Fruit fly (Drosophila melanogaster) whole organism, prepupa: Measurements from ENCODE around the gene CG5225.
A peak's percentile ranks its signal among the peaks of the same experiment; 100 is the strongest.

ENCODE experiments used
- Blimp-1 ChIP-seq: fragments of 200-800 bp; sonication (Bioruptor generic); optimal IDR thresholded peaks from 3 replicates; lab custom pipeline; 2017; ENCODE audit warnings: missing biosample characterization, missing genetic modification characterization, mild to moderate bottlenecking, moderate library complexity, missing genetic modification reagents
- CG10669 ChIP-seq: fragments of 200-800 bp; sonication (Bioruptor generic); optimal IDR thresholded peaks from 3 replicates; lab custom pipeline; 2018; ENCODE audit warnings: missing biosample characterization, mild to moderate bottlenecking, missing genetic modification characterization, moderate library complexity
- CG11294 ChIP-seq: fragments of 200-800 bp; sonication (Bioruptor generic); IDR thresholded peaks from 2 replicates; pipeline ENCODE4 v1.3.6; 2022; ENCODE audit warnings: missing biosample characterization, missing genetic modification characterization
- CG11902 ChIP-seq: fragments of 200-800 bp; sonication (Bioruptor generic); optimal IDR thresholded peaks from 3 replicates; lab custom pipeline; 2016; ENCODE audit warnings: missing biosample characterization, missing genetic modification characterization
- CG15336 ChIP-seq: fragments of 200-800 bp; sonication (Bioruptor generic); IDR thresholded peaks from 2 replicates; pipeline ENCODE4 v1.3.6; 2022; ENCODE audit warnings: missing biosample characterization, missing genetic modification characterization
- CG1621 ChIP-seq: fragments of 200-800 bp; sonication (Bioruptor generic); optimal IDR thresholded peaks from 3 replicates; lab custom pipeline; 2018; ENCODE audit warnings: missing biosample characterization, mild to moderate bottlenecking, missing genetic modification characterization
- CG3032 ChIP-seq: fragments of 200-800 bp; optimal IDR thresholded peaks from 2 replicates; lab custom pipeline; 2019; ENCODE audit warnings: missing biosample characterization, mild to moderate bottlenecking, missing genetic modification characterization, moderate library complexity
- CG31627 ChIP-seq: fragments of 200-800 bp; sonication (Bioruptor generic); optimal IDR thresholded peaks from 3 replicates; lab custom pipeline; 2016; ENCODE audit warnings: missing biosample characterization, missing genetic modification characterization
- CG32006 ChIP-seq: fragments of 200-800 bp; sonication (Bioruptor generic); optimal IDR thresholded peaks from 3 replicates; lab custom pipeline; 2017; ENCODE audit warnings: missing biosample characterization, mild to moderate bottlenecking, missing genetic modification characterization
- CG34406 ChIP-seq: fragments of 200-800 bp; sonication (Bioruptor generic); optimal IDR thresholded peaks from 3 replicates; lab custom pipeline; 2016; ENCODE audit warnings: missing biosample characterization, missing genetic modification characterization
- CG3919 ChIP-seq: fragments of 200-800 bp; sonication (Bioruptor generic); optimal IDR thresholded peaks from 3 replicates; lab custom pipeline; 2016; ENCODE audit warnings: missing biosample characterization, missing genetic modification characterization
- CG4318 ChIP-seq: fragments of 200-800 bp; sonication (Bioruptor generic); optimal IDR thresholded peaks from 3 replicates; lab custom pipeline; 2017; ENCODE audit warnings: missing biosample characterization, mild to moderate bottlenecking, missing genetic modification characterization
- CG6276 ChIP-seq: fragments of 200-800 bp; sonication (Bioruptor generic); optimal IDR thresholded peaks from 2 replicates; lab custom pipeline; 2017; ENCODE audit warnings: missing biosample characterization, mild to moderate bottlenecking, missing genetic modification characterization
- CG6792 ChIP-seq: fragments of 200-800 bp; sonication (Bioruptor generic); optimal IDR thresholded peaks from 3 replicates; lab custom pipeline; 2016; ENCODE audit warnings: missing biosample characterization, missing genetic modification characterization
- CG6808 ChIP-seq: fragments of 200-800 bp; sonication (Bioruptor generic); optimal IDR thresholded peaks from 3 replicates; lab custom pipeline; 2017; ENCODE audit warnings: missing biosample characterization, missing genetic modification characterization, mild to moderate bottlenecking, moderate library complexity, missing genetic modification reagents
- CG6854 ChIP-seq: fragments of 200-800 bp; sonication (Bioruptor generic); optimal IDR thresholded peaks from 2 replicates; lab custom pipeline; 2017; ENCODE audit warnings: missing biosample characterization, mild to moderate bottlenecking, missing genetic modification characterization
- CG7368 ChIP-seq: fragments of 200-800 bp; sonication (Bioruptor generic); optimal IDR thresholded peaks from 3 replicates; lab custom pipeline; 2016; ENCODE audit warnings: missing biosample characterization, missing genetic modification characterization
- CG8119 ChIP-seq: fragments of 200-800 bp; sonication (Bioruptor generic); IDR thresholded peaks from 3 replicates; pipeline ENCODE4 v1.3.6; 2022; ENCODE audit warnings: missing biosample characterization, missing genetic modification characterization
- CG8319 ChIP-seq: fragments of 200-800 bp; sonication (Bioruptor generic); optimal IDR thresholded peaks from 3 replicates; lab custom pipeline; 2016; ENCODE audit warnings: missing biosample characterization, missing genetic modification characterization
- CG8632 ChIP-seq: fragments of 200-800 bp; sonication (Bioruptor generic); optimal IDR thresholded peaks from 3 replicates; lab custom pipeline; 2016; ENCODE audit warnings: missing biosample characterization, missing genetic modification characterization
- CG9139 ChIP-seq: fragments of 200-800 bp; sonication (Bioruptor generic); optimal IDR thresholded peaks from 3 replicates; lab custom pipeline; 2017; ENCODE audit warnings: missing biosample characterization, mild to moderate bottlenecking, missing genetic modification characterization
- Eip75B ChIP-seq: fragments of 200-800 bp; sonication (Bioruptor generic); optimal IDR thresholded peaks from 3 replicates; lab custom pipeline; 2016; ENCODE audit warnings: missing biosample characterization, missing genetic modification characterization
- Eip78C ChIP-seq: fragments of 200-800 bp; sonication (Bioruptor generic); peaks from one replicate; lab custom pipeline; 2016; ENCODE audit warnings: missing biosample characterization, missing genetic modification characterization
- Eip93F ChIP-seq: fragments of 200-800 bp; sonication (Bioruptor generic); optimal IDR thresholded peaks from 2 replicates; lab custom pipeline; 2016; ENCODE audit warnings: missing biosample characterization, mild to moderate bottlenecking, missing genetic modification characterization
- Ets21C ChIP-seq: fragments of 200-800 bp; sonication (Bioruptor generic); optimal IDR thresholded peaks from 3 replicates; lab custom pipeline; 2016; ENCODE audit warnings: missing biosample characterization, missing genetic modification characterization
- Ets96B ChIP-seq: fragments of 200-800 bp; optimal IDR thresholded peaks from 2 replicates; lab custom pipeline; 2019; ENCODE audit warnings: missing biosample characterization, mild to moderate bottlenecking, missing genetic modification characterization, moderate library complexity
- Hr39 ChIP-seq: fragments of 200-800 bp; sonication (Bioruptor generic); optimal IDR thresholded peaks from 2 replicates; lab custom pipeline; 2016; ENCODE audit warnings: missing biosample characterization, missing genetic modification characterization
- Hr4 ChIP-seq: fragments of 200-800 bp; sonication (Bioruptor generic); optimal IDR thresholded peaks from 3 replicates; lab custom pipeline; 2016; ENCODE audit warnings: missing biosample characterization, missing genetic modification characterization
- Lpt ChIP-seq: fragments of 200-800 bp; sonication (Bioruptor generic); optimal IDR thresholded peaks from 3 replicates; lab custom pipeline; 2016; ENCODE audit warnings: missing biosample characterization, missing genetic modification characterization
- Met ChIP-seq: fragments of 200-800 bp; sonication (Bioruptor generic); optimal IDR thresholded peaks from 3 replicates; lab custom pipeline; 2016; ENCODE audit warnings: missing biosample characterization, missing genetic modification characterization
- Smox ChIP-seq: fragments of 200-800 bp; sonication (Bioruptor generic); optimal IDR thresholded peaks from 3 replicates; lab custom pipeline; 2016; ENCODE audit warnings: missing biosample characterization, missing genetic modification characterization
- Sox102F ChIP-seq: fragments of 200-800 bp; sonication (Bioruptor generic); optimal IDR thresholded peaks from 2 replicates; lab custom pipeline; 2016; ENCODE audit warnings: missing biosample characterization, mild to moderate bottlenecking, missing genetic modification characterization
- Sox14 ChIP-seq: fragments of 200-800 bp; sonication (Bioruptor generic); optimal IDR thresholded peaks from 3 replicates; lab custom pipeline; 2016; ENCODE audit warnings: missing biosample characterization, missing genetic modification characterization
- achi ChIP-seq: fragments of 200-800 bp; sonication (Bioruptor generic); optimal IDR thresholded peaks from 3 replicates; lab custom pipeline; 2016; ENCODE audit warnings: missing biosample characterization, missing genetic modification characterization
- acj6 ChIP-seq: fragments of 200-800 bp; sonication (Bioruptor generic); optimal IDR thresholded peaks from 3 replicates; lab custom pipeline; 2016; ENCODE audit warnings: missing biosample characterization, missing genetic modification characterization
- cyc ChIP-seq: fragments of 200-800 bp; sonication (Bioruptor generic); optimal IDR thresholded peaks from 3 replicates; lab custom pipeline; 2016; ENCODE audit warnings: missing biosample characterization, missing genetic modification characterization
- dac ChIP-seq: fragments of 200-800 bp; sonication (Bioruptor generic); optimal IDR thresholded peaks from 2 replicates; lab custom pipeline; 2017; ENCODE audit warnings: missing biosample characterization, mild to moderate bottlenecking, missing genetic modification characterization
- dsx ChIP-seq: fragments of 200-800 bp; optimal IDR thresholded peaks from 3 replicates; lab custom pipeline; 2019; ENCODE audit warnings: missing biosample characterization, mild to moderate bottlenecking, missing genetic modification characterization, moderate library complexity; ENCODE audit not compliant: poor library complexity, severe bottlenecking
- esn ChIP-seq: fragments of 200-800 bp; sonication (Bioruptor generic); optimal IDR thresholded peaks from 2 replicates; lab custom pipeline; 2016; ENCODE audit warnings: missing biosample characterization, mild to moderate bottlenecking, missing genetic modification characterization, moderate library complexity
- fd59A ChIP-seq: fragments of 200-800 bp; sonication (Bioruptor generic); optimal IDR thresholded peaks from 2 replicates; lab custom pipeline; 2017; ENCODE audit warnings: missing biosample characterization, mild to moderate bottlenecking, missing genetic modification characterization, missing genetic modification reagents
- fd85E ChIP-seq: fragments of 200-800 bp; sonication (Bioruptor generic); optimal IDR thresholded peaks from 3 replicates; lab custom pipeline; 2016; ENCODE audit warnings: missing biosample characterization, missing genetic modification characterization
- lz ChIP-seq: fragments of 200-800 bp; sonication (Bioruptor generic); optimal IDR thresholded peaks from 3 replicates; lab custom pipeline; 2016; ENCODE audit warnings: missing biosample characterization, missing genetic modification characterization
- pdm3 ChIP-seq: fragments of 200-800 bp; sonication (Bioruptor generic); optimal IDR thresholded peaks from 3 replicates; lab custom pipeline; 2016; ENCODE audit warnings: missing biosample characterization, missing genetic modification characterization
- salr ChIP-seq, 2 experiments: fragments of 200-800 bp; sonication (Bioruptor generic); optimal IDR thresholded peaks; 3 replicates each; lab custom pipeline; 2016 to 2018; ENCODE audit warnings: missing biosample characterization in 2 of 2, missing genetic modification characterization in 2 of 2, mild to moderate bottlenecking in 1 of 2
- spab ChIP-seq: fragments of 200-800 bp; sonication (Bioruptor generic); optimal IDR thresholded peaks from 2 replicates; lab custom pipeline; 2017; ENCODE audit warnings: missing biosample characterization, mild to moderate bottlenecking, missing genetic modification characterization, missing genetic modification reagents
- ss ChIP-seq, 2 experiments: fragments of 200-800 bp; sonication (Bioruptor generic); optimal IDR thresholded peaks; 2 replicates in 1 of 2; 3 replicates in 1 of 2; lab custom pipeline; 2017 to 2018; ENCODE audit warnings: mild to moderate bottlenecking in 2 of 2, missing biosample characterization in 2 of 2, missing genetic modification characterization in 2 of 2, moderate library complexity in 1 of 2
- svp ChIP-seq: fragments of 200-800 bp; sonication (Bioruptor generic); peaks from one replicate; lab custom pipeline; 2016; ENCODE audit warnings: missing biosample characterization, missing genetic modification characterization
- vri ChIP-seq: fragments of 200-800 bp; sonication (Bioruptor generic); optimal IDR thresholded peaks from 3 replicates; lab custom pipeline; 2016; ENCODE audit warnings: missing biosample characterization, mild to moderate bottlenecking, missing genetic modification characterization

CG5225 gene

DNA sequence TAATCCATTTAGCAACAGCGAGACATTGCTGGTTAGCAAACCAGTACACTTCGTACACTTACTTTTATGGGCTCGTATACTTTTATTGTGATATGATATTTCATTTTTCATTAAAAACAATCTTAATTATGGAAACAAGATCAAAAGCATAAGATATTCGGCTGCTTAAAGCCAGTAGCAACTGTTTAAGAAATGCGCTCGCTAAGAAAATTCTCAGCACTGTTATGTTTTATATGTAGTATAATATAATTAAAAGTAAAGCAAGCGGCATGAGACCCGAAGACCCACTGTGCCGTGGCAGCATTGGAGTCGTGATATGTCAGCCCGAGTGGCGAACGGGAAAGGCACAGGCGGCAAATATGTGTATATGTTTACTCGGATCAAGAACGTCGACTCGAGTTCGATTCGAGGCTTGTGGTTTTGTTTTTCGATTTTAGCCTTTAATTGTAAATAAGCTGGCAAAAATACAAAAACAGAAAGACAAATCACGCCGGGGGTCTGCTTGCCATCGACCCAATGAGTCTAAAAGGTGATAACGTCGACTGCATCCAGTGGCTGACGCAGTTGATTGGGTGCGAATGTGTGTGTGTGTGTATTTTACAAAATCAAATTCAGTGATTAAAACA, 9.5 kb upstream of the CG5225 start (continued):
- TF ChIP-seq CG4318 (no peak), Eip93F (GFP tag; lab: Kevin White, UChicago) (no peak), svp (peak; percentile 97), CG6276 (GFP tag; lab: Kevin White, UChicago) (no peak), CG10669 (GFP tag; lab: Kevin White, UChicago) (peak; percentile 42), CG8632 (peak; percentile 1), CG6854 (GFP tag; lab: Kevin White, UChicago) (no peak), CG15336 (GFP tag; lab: Robert Waterston, UW) (no peak), CG1621 (tag; lab: Kevin White, UChicago) (peak; percentile 26), CG11294 (GFP tag; lab: Robert Waterston, UW) (no peak), CG31627 (no peak), dsx (GFP tag; lab: Kevin White, UChicago) (peak; percentile 57), Hr4 (GFP tag; lab: Kevin White, UChicago) (peak; percentile 22), Hr39 (GFP tag; lab: Kevin White, UChicago) (no peak), CG7368 (GFP tag; lab: Kevin White, UChicago) (no peak)

DNA sequence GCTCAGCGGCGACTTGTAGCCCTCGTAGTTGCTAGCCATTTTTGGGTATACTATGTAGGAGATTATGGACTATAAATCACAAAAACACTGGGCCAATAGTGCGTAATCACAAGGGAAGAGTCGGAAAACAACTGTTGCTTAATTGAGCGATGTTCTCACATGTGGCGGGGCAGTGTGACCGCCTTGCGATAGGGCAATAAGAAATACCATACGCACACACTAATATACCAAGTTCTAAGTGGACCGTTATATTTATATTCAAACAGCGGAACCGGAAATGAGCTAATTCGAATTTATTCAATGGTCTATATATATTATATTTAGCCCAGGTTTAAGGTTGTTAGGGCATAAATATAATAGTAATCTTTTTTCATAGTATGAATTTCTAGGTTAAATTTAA, 7.5 kb upstream of the CG5225 start, which contains the start of gene Adsl:
Adsl (minus strand) TSS at position 165 of the 400 bp plus-strand sequence.
- TF ChIP-seq CG34406 (GFP tag; lab: Kevin White, UChicago) (peak; percentile 62), CG3919 (GFP tag; lab: Kevin White, UChicago) (peak; percentile 69), Ets96B (tag; lab: Kevin White, UChicago) (no peak), fd59A (GFP tag; lab: Kevin White, UChicago) (no peak), Ets21C (GFP tag; lab: Kevin White, UChicago) (no peak), pdm3 (GFP tag; lab: Kevin White, UChicago) (peak; percentile 46), CG8632 (peak; percentile 36), achi (no peak), salr (GFP tag; optimal IDR thresholded peaks at IDR 0.05; lab: Kevin White, UChicago) (peak in 1 of 2 experiments; percentile 36), acj6 (GFP tag; lab: Kevin White, UChicago) (peak; percentile 49), CG4318 (no peak), fd85E (peak; percentile 44), CG6808 (GFP tag; lab: Kevin White, UChicago) (peak; percentile 56), esn (GFP tag; lab: Kevin White, UChicago) (no peak), ss (GFP tag; optimal IDR thresholded peaks at IDR 0.05; lab: Kevin White, UChicago) (no peak), dac (no peak), CG31627 (peak; percentile 18), dsx (GFP tag; lab: Kevin White, UChicago) (peak; percentile 43), CG32006 (GFP tag; lab: Kevin White, UChicago) (no peak), spab (GFP tag; lab: Kevin White, UChicago) (peak; percentile 27), Lpt (GFP tag; lab: Kevin White, UChicago) (no peak), Met (peak; percentile 67), CG8119 (GFP tag; lab: Robert Waterston, UW) (no peak), Sox14 (GFP tag; lab: Kevin White, UChicago) (peak; percentile 18), Eip75B (peak; percentile 60), CG3032 (tag; lab: Kevin White, UChicago) (no peak), CG9139 (GFP tag; lab: Kevin White, UChicago) (peak; percentile 34), CG6276 (GFP tag; lab: Kevin White, UChicago) (no peak), Blimp-1 (GFP tag; lab: Kevin White, UChicago) (peak; percentile 27), CG15336 (GFP tag; lab: Robert Waterston, UW) (no peak), CG8319 (GFP tag; lab: Kevin White, UChicago) (peak; percentile 28), CG11902 (GFP tag; lab: Kevin White, UChicago) (no peak), lz (GFP tag; lab: Kevin White, UChicago) (peak; percentile 60), Sox102F (GFP tag; lab: Kevin White, UChicago) (peak; percentile 54), CG1621 (tag; lab: Kevin White, UChicago) (peak; percentile 56), svp (peak; percentile 73), vri (no peak), Smox (GFP tag; lab: Kevin White, UChicago) (no peak), CG10669 (GFP tag; lab: Kevin White, UChicago) (peak; percentile 30), cyc (GFP tag; lab: Kevin White, UChicago) (peak; percentile 16), Eip78C (GFP tag; lab: Kevin White, UChicago) (peak; percentile 90), CG11294 (GFP tag; lab: Robert Waterston, UW) (no peak), CG6792 (GFP tag; lab: Kevin White, UChicago) (peak; percentile 38)
